Worm (Caenorhabditis elegans) whole organism, L1 larva: ENCODE results near the gene nlp-49.

Source experiments
- F16B12.6 ChIP-seq: fragments of 150-350 bp; optimal IDR thresholded peaks from 2 replicates; lab custom pipeline; 2014; ENCODE audit warnings: missing biosample characterization, missing genetic modification characterization
- Y116A8C.19 ChIP-seq: sonication (generic microtip); optimal IDR thresholded peaks from 2 replicates; lab custom pipeline; 2016; ENCODE audit warnings: missing compliant biosample characterization, missing genetic modification characterization, borderline replicate concordance
- aha-1 ChIP-seq: fragments of 150-350 bp; optimal IDR thresholded peaks from 2 replicates; lab custom pipeline; 2014; ENCODE audit warnings: missing biosample characterization, missing genetic modification characterization
- alr-1 ChIP-seq: fragments of 200-800 bp; sonication (Bioruptor generic); optimal IDR thresholded peaks from 2 replicates; lab custom pipeline; 2018; ENCODE audit warnings: borderline replicate concordance, mild to moderate bottlenecking, missing genetic modification characterization, missing compliant biosample characterization
- ama-1 ChIP-seq: fragments of 150-350 bp; optimal IDR thresholded peaks from 2 replicates; lab custom pipeline; 2014
- ceh-82 ChIP-seq, 3 experiments: fragments of 150-350 bp in 1 of 3; sonication (generic microtip) in 2 of 3; optimal IDR thresholded peaks; 2 replicates each; lab custom pipeline; 2014 to 2017; ENCODE audit warnings: missing biosample characterization in 3 of 3, missing genetic modification characterization in 3 of 3
- dsc-1 ChIP-seq: sonication (generic microtip); optimal IDR thresholded peaks from 2 replicates; lab custom pipeline; 2016; ENCODE audit warnings: mild to moderate bottlenecking, missing genetic modification characterization, missing compliant biosample characterization
- efl-1 ChIP-seq, 4 experiments: fragments of 150-350 bp; optimal IDR thresholded peaks in 3 of 4; peaks in 1 of 4; 1 replicate in 1 of 4; 2 replicates in 3 of 4; lab custom pipeline; 2014; ENCODE audit warnings: missing biosample characterization in 2 of 4, missing genetic modification characterization in 2 of 4, missing genetic modification reagents in 2 of 4
- egl-13 ChIP-seq: sonication (generic microtip); optimal IDR thresholded peaks from 2 replicates; lab custom pipeline; 2016; ENCODE audit warnings: missing genotype, missing genetic modification reagents, missing genetic modification characterization, missing compliant biosample characterization
- egl-27 ChIP-seq, 2 experiments: fragments of 150-350 bp in 1 of 2; sonication (generic microtip); optimal IDR thresholded peaks; 3 replicates each; lab custom pipeline; 2017 to 2018; ENCODE audit warnings: missing biosample characterization in 2 of 2, missing genetic modification characterization in 2 of 2, missing genetic modification reagents in 2 of 2
- ets-5 ChIP-seq: fragments of 200-800 bp; sonication (Bioruptor generic); IDR thresholded peaks from 2 replicates; pipeline ENCODE4 v1.3.6; 2022; ENCODE audit warnings: missing genetic modification characterization, missing compliant biosample characterization
- fkh-10 ChIP-seq: sonication (generic microtip); optimal IDR thresholded peaks from 2 replicates; lab custom pipeline; 2017; ENCODE audit warnings: missing biosample characterization, missing genetic modification reagents, missing genetic modification characterization
- grh-1 ChIP-seq: fragments of 200-800 bp; sonication (Bioruptor generic); IDR thresholded peaks from 2 replicates; pipeline ENCODE4 v1.3.6; 2022; ENCODE audit warnings: missing genetic modification reagents, missing genetic modification characterization, missing compliant biosample characterization
- hpl-2 ChIP-seq: fragments of 150-350 bp; optimal IDR thresholded peaks from 2 replicates; lab custom pipeline; 2014; ENCODE audit warnings: missing biosample characterization, missing genetic modification reagents, missing genetic modification characterization
- isw-1 ChIP-seq: fragments of 200-800 bp; sonication (Bioruptor generic); IDR thresholded peaks from 2 replicates; pipeline ENCODE4 v1.3.6; 2022; ENCODE audit warnings: missing genetic modification characterization, missing compliant biosample characterization
- lin-14 ChIP-seq: fragments of 200-800 bp; sonication (Bioruptor generic); optimal IDR thresholded peaks from 2 replicates; lab custom pipeline; 2018; ENCODE audit warnings: mild to moderate bottlenecking, missing genetic modification characterization, moderate library complexity, missing compliant biosample characterization
- lin-15B ChIP-seq: fragments of 150-350 bp; sonication (generic microtip); optimal IDR thresholded peaks from 3 replicates; lab custom pipeline; 2014; ENCODE audit warnings: missing biosample characterization, missing genetic modification characterization
- mdl-1 ChIP-seq, 2 experiments: fragments of 150-350 bp; optimal IDR thresholded peaks; 2 replicates each; lab custom pipeline; 2014 to 2017; ENCODE audit warnings: missing biosample characterization in 2 of 2, missing genetic modification characterization in 2 of 2, inconsistent platforms in 1 of 2
- mef-2 ChIP-seq: fragments of 150-350 bp; optimal IDR thresholded peaks from 2 replicates; lab custom pipeline; 2014; ENCODE audit warnings: missing biosample characterization, missing genetic modification characterization
- mep-1 ChIP-seq: fragments of 150-350 bp; optimal IDR thresholded peaks from 2 replicates; lab custom pipeline; 2014; ENCODE audit warnings: missing biosample characterization, missing genetic modification characterization
- nhr-12 ChIP-seq: sonication (generic microtip); optimal IDR thresholded peaks from 2 replicates; lab custom pipeline; 2017; ENCODE audit warnings: missing biosample characterization, missing genetic modification characterization
- nhr-76 ChIP-seq: sonication (generic microtip); optimal IDR thresholded peaks from 2 replicates; lab custom pipeline; 2017; ENCODE audit warnings: missing biosample characterization, missing genetic modification characterization
- nhr-77 ChIP-seq: fragments of 150-350 bp; optimal IDR thresholded peaks from 2 replicates; lab custom pipeline; 2014; ENCODE audit warnings: missing biosample characterization, missing genetic modification characterization
- pag-3 ChIP-seq: sonication (generic microtip); optimal IDR thresholded peaks from 2 replicates; lab custom pipeline; 2017; ENCODE audit warnings: missing genetic modification characterization, mild to moderate bottlenecking, missing compliant biosample characterization, antibody characterized with exemption, borderline replicate concordance; ENCODE audit not compliant: insufficient read depth
- pqm-1 ChIP-seq: sonication (generic microtip); optimal IDR thresholded peaks from 3 replicates; lab custom pipeline; 2017; ENCODE audit warnings: missing biosample characterization, missing genetic modification characterization
- sox-4 ChIP-seq: sonication (generic microtip); optimal IDR thresholded peaks from 2 replicates; lab custom pipeline; 2016; ENCODE audit warnings: missing genetic modification characterization, missing compliant biosample characterization
- sup-37 ChIP-seq: fragments of 200-800 bp; sonication (Bioruptor generic); optimal IDR thresholded peaks from 2 replicates; lab custom pipeline; 2018; ENCODE audit warnings: mild to moderate bottlenecking, missing genetic modification characterization, missing compliant biosample characterization
- tbx-2 ChIP-seq: sonication (generic microtip); optimal IDR thresholded peaks from 2 replicates; lab custom pipeline; 2016; ENCODE audit warnings: missing genetic modification characterization, missing compliant biosample characterization
- unc-30 ChIP-seq: sonication (generic microtip); optimal IDR thresholded peaks from 2 replicates; lab custom pipeline; 2017; ENCODE audit warnings: missing biosample characterization, missing genetic modification characterization
- unc-62 ChIP-seq: fragments of 150-350 bp; optimal IDR thresholded peaks from 2 replicates; lab custom pipeline; 2014; ENCODE audit warnings: missing biosample characterization, missing genetic modification reagents, missing genetic modification characterization
- unc-98 ChIP-seq: fragments of 200-800 bp; sonication (Bioruptor generic); IDR thresholded peaks from 2 replicates; pipeline ENCODE4 v1.3.6; 2022; ENCODE audit warnings: missing genetic modification characterization, missing compliant biosample characterization
- zag-1 ChIP-seq: fragments of 150-350 bp; optimal IDR thresholded peaks from 2 replicates; lab custom pipeline; 2014; ENCODE audit warnings: missing biosample characterization, missing genetic modification characterization

nlp-49 gene

ce11 chrX:5904603-5905081, at the start of gene nlp-49:
Gene nlp-49, plus strand, starts transcription at chrX:5904653.
- TF ChIP-seq unc-98 (GFP tag; lab: Robert Waterston, UW) (no peak), ceh-82 (tag; optimal IDR thresholded peaks at IDR 0.05; lab: Kevin White, UChicago) (no peak), grh-1 (GFP tag; lab: Robert Waterston, UW) (no peak), Y116A8C.19 (tag; lab: Kevin White, UChicago) (no peak), fkh-10 (no peak), mep-1 (tag; lab: Kevin White, UChicago) (no peak), hpl-2 (GFP tag; lab: Kevin White, UChicago) (no peak), mdl-1 (tag; optimal IDR thresholded peaks at IDR 0.05; lab: Kevin White, UChicago) (no peak), unc-30 (no peak), unc-62 (GFP tag; lab: Kevin White, UChicago) (no peak)

ce11 chrX:5859161-5859560, 45.3 kb upstream of the nlp-49 start:
- TF ChIP-seq pag-3 (no peak), efl-1 (optimal IDR thresholded peaks at IDR 0.05; lab: Kevin White, UChicago) (no peak), efl-1 (GFP tag; optimal IDR thresholded peaks at IDR 0.05 in 1 of 2; lab: Kevin White, UChicago) (peak in 1 of 2 experiments; percentile 15), fkh-10 (peak; percentile 74)

ce11 chrX:5862408-5862807, 42.0 kb upstream of the nlp-49 start, which contains the start of gene ctbp-1:
Gene ctbp-1, plus strand, starts transcription at chrX:5862708.
- TF ChIP-seq alr-1 (no peak), ama-1 (lab: Kevin White, UChicago) (no peak), tbx-2 (no peak), egl-13 (tag; lab: Kevin White, UChicago) (no peak), aha-1 (tag; lab: Kevin White, UChicago) (no peak), nhr-76 (tag; lab: Kevin White, UChicago) (no peak), sup-37 (GFP tag; lab: Kevin White, UChicago) (no peak), lin-15B (tag; lab: Kevin White, UChicago) (no peak), F16B12.6 (no peak)

- TF ChIP-seq nhr-77 (tag; lab: Kevin White, UChicago), result no peak
- TF ChIP-seq lin-14 (GFP tag; lab: Kevin White, UChicago), result peak; percentile 53
- TF ChIP-seq ceh-82 (tag; optimal IDR thresholded peaks at IDR 0.05; lab: Kevin White, UChicago), result peak in 1 of 3 experiments; percentile 26
- TF ChIP-seq egl-13 (tag; lab: Kevin White, UChicago), result peak; percentile 4
These were observed 36.4 kb upstream of the nlp-49 start for ce11 chrX:5868030-5868429.

ce11 chrX:5869603-5870002, 34.9 kb upstream of the nlp-49 start:
- TF ChIP-seq dsc-1 (tag; lab: Kevin White, UChicago), result no peak
- TF ChIP-seq fkh-10, result peak; percentile 9
- no peak for TF ChIP-seq egl-27 (tag; optimal IDR thresholded peaks at IDR 0.05; lab: Kevin White, UChicago)
- TF ChIP-seq lin-14 (GFP tag; lab: Kevin White, UChicago), result peak; percentile 44

ce11 chrX:5872153-5872552, 32.3 kb upstream of the nlp-49 start:
- TF ChIP-seq mef-2 (tag; lab: Kevin White, UChicago), result no peak
- TF ChIP-seq pqm-1, result no peak
- TF ChIP-seq nhr-12, result no peak
- no peak for TF ChIP-seq mdl-1 (tag; optimal IDR thresholded peaks at IDR 0.05; lab: Kevin White, UChicago)
- no peak for TF ChIP-seq isw-1 (GFP tag; lab: Robert Waterston, UW)
- no peak for TF ChIP-seq ama-1 (lab: Kevin White, UChicago)
- no peak for TF ChIP-seq ets-5 (GFP tag; lab: Robert Waterston, UW)
- no peak for TF ChIP-seq lin-14 (GFP tag; lab: Kevin White, UChicago)
- TF ChIP-seq zag-1, result no peak
- TF ChIP-seq sox-4 (tag; lab: Kevin White, UChicago), result no peak
